Fruit fly (Drosophila melanogaster): Measurements from ENCODE around the gene CG4502.

CG4502 gene

dm6 chr2L:7239310-7239709, 35.2 kb upstream of the CG4502 start (continued):
- no peak for TF ChIP-seq CG7556 (GFP tag; optimal IDR thresholded peaks at IDR 0.05)
- no peak for TF ChIP-seq Gug (GFP tag; IDR thresholded peaks at IDR 0.05)
- peak; percentile 55 for TF ChIP-seq CG18599 (GFP tag; optimal IDR thresholded peaks at IDR 0.05)
- no peak for TF ChIP-seq shn (GFP tag; optimal IDR thresholded peaks at IDR 0.05)
- TF ChIP-seq CG8089 (GFP tag; optimal IDR thresholded peaks at IDR 0.05): no peak
- peak; percentile 62 for TF ChIP-seq bab2 (GFP tag; optimal IDR thresholded peaks at IDR 0.05)
- TF ChIP-seq run (tag; optimal IDR thresholded peaks at IDR 0.05): peak; percentile 4
- TF ChIP-seq tx (GFP tag; optimal IDR thresholded peaks at IDR 0.05): no peak
- no peak for TF ChIP-seq CG11398 (GFP tag; optimal IDR thresholded peaks at IDR 0.05)
- peak; percentile 91 for TF ChIP-seq Med (GFP tag)
- TF ChIP-seq Atf-2 (GFP tag; optimal IDR thresholded peaks at IDR 0.05): no peak
- peak; percentile 34; the same call in 1 of the 2 replicates for TF ChIP-seq seq (GFP tag; IDR thresholded peaks at IDR 0.05)
- TF ChIP-seq Dip3 (GFP tag; optimal IDR thresholded peaks at IDR 0.05): peak; percentile 20
- TF ChIP-seq Doc3 (GFP tag; IDR thresholded peaks at IDR 0.05; ENCODE audit: partially characterized antibody): no peak
- peak; percentile 1 for TF ChIP-seq Sry-δ (GFP tag; optimal IDR thresholded peaks at IDR 0.05)
- TF ChIP-seq sens-2 (GFP tag; IDR thresholded peaks at IDR 0.05): no peak
- TF ChIP-seq gsb-n (tag; optimal IDR thresholded peaks at IDR 0.05): no peak
- no peak for TF ChIP-seq grn (GFP tag; optimal IDR thresholded peaks at IDR 0.05)
- no peak for TF ChIP-seq sqz (GFP tag; optimal IDR thresholded peaks at IDR 0.05)
- TF ChIP-seq CG10321 (GFP tag; IDR thresholded peaks at IDR 0.05): no peak
- TF ChIP-seq gsb (GFP tag; IDR thresholded peaks at IDR 0.05): no peak
- no peak for TF ChIP-seq HHEX (GFP tag; optimal IDR thresholded peaks at IDR 0.05)
- no peak for TF ChIP-seq CG7928 (GFP tag; optimal IDR thresholded peaks at IDR 0.05)
- TF ChIP-seq CG10431 (GFP tag; optimal IDR thresholded peaks at IDR 0.05): no peak
- no peak for TF ChIP-seq ash1 (GFP tag; optimal IDR thresholded peaks at IDR 0.05)
- no peak for TF ChIP-seq Dref (GFP tag; IDR thresholded peaks at IDR 0.05)
- TF ChIP-seq HmgD (GFP tag; optimal IDR thresholded peaks at IDR 0.05): no peak
- TF ChIP-seq HLHmδ (GFP tag; optimal IDR thresholded peaks at IDR 0.05): no peak
- TF ChIP-seq klu (GFP tag; IDR thresholded peaks at IDR 0.05): no peak
- no peak for TF ChIP-seq zen2 (GFP tag; IDR thresholded peaks at IDR 0.05; ENCODE audit: partially characterized antibody)
- no peak for TF ChIP-seq tup (GFP tag; optimal IDR thresholded peaks at IDR 0.05)
- no peak for TF ChIP-seq CG15696 (tag; optimal IDR thresholded peaks at IDR 0.05)
- TF ChIP-seq Opbp (GFP tag; IDR thresholded peaks at IDR 0.05; ENCODE audit: partially characterized antibody): no peak
- TF ChIP-seq Sin3A (optimal IDR thresholded peaks at IDR 0.05): no peak
- peak; percentile 76 for TF ChIP-seq corto (GFP tag; optimal IDR thresholded peaks at IDR 0.05)
- TF ChIP-seq CG8944 (GFP tag; optimal IDR thresholded peaks at IDR 0.05): no peak
- no peak for TF ChIP-seq prd (optimal IDR thresholded peaks at IDR 0.05)
- TF ChIP-seq prd (GFP tag; IDR thresholded peaks at IDR 0.05): no peak
- TF ChIP-seq Rfx (GFP tag; IDR thresholded peaks at IDR 0.05): no peak; the same call in 1 of the 2 replicates
- TF ChIP-seq chif (GFP tag; optimal IDR thresholded peaks at IDR 0.05): peak in 1 of 2 experiments; percentile 24
- no peak for TF ChIP-seq Elba2 (GFP tag; optimal IDR thresholded peaks at IDR 0.05)
- TF ChIP-seq pum (GFP tag; optimal IDR thresholded peaks at IDR 0.05): no peak
- no peak for TF ChIP-seq CG14667 (GFP tag; IDR thresholded peaks at IDR 0.05)
- no peak for TF ChIP-seq hkb (optimal IDR thresholded peaks at IDR 0.05)
- TF ChIP-seq hkb (GFP tag; IDR thresholded peaks at IDR 0.05): 0 out of 2 replicates have a peak, but pooled peaks have one; percentile 17
- TF ChIP-seq zf30C (GFP tag; optimal IDR thresholded peaks at IDR 0.05): no peak
- no peak for TF ChIP-seq hbn (GFP tag; IDR thresholded peaks at IDR 0.05; ENCODE audit: partially characterized antibody)
- TF ChIP-seq Sry-β (GFP tag; optimal IDR thresholded peaks at IDR 0.05): no peak
- TF ChIP-seq CG32532 (GFP tag; IDR thresholded peaks at IDR 0.05): no peak
- no peak for TF ChIP-seq Chrac-16 (GFP tag; optimal IDR thresholded peaks at IDR 0.05)
- TF ChIP-seq CG8281 (tag; optimal IDR thresholded peaks at IDR 0.05): no peak
- peak; percentile 14 for TF ChIP-seq her (GFP tag; optimal IDR thresholded peaks at IDR 0.05)
- TF ChIP-seq CG3407 (GFP tag; optimal IDR thresholded peaks at IDR 0.05): peak; percentile 18
